Fruit fly (Drosophila melanogaster) whole organism, prepupa: ENCODE measurements around the gene CG10096.

Experiments used
- Blimp-1 ChIP-seq: fragments of 200-800 bp; sonication (Bioruptor generic); optimal IDR thresholded peaks from 3 replicates; lab custom pipeline; 2017; ENCODE audit warnings: missing biosample characterization, missing genetic modification characterization, mild to moderate bottlenecking, moderate library complexity, missing genetic modification reagents
- CG10631 ChIP-seq: fragments of 200-800 bp; sonication (Bioruptor generic); optimal IDR thresholded peaks from 2 replicates; lab custom pipeline; 2016; ENCODE audit warnings: missing biosample characterization, missing genetic modification characterization
- CG11762 ChIP-seq: fragments of 200-800 bp; sonication (Bioruptor generic); optimal IDR thresholded peaks from 3 replicates; lab custom pipeline; 2016; ENCODE audit warnings: missing biosample characterization, missing genetic modification characterization; ENCODE audit not compliant: insufficient read depth
- CG11902 ChIP-seq: fragments of 200-800 bp; sonication (Bioruptor generic); optimal IDR thresholded peaks from 3 replicates; lab custom pipeline; 2016; ENCODE audit warnings: missing biosample characterization, missing genetic modification characterization
- CG15336 ChIP-seq: fragments of 200-800 bp; sonication (Bioruptor generic); IDR thresholded peaks from 2 replicates; pipeline ENCODE4 v1.3.6; 2022; ENCODE audit warnings: missing biosample characterization, missing genetic modification characterization
- CG1621 ChIP-seq: fragments of 200-800 bp; sonication (Bioruptor generic); optimal IDR thresholded peaks from 3 replicates; lab custom pipeline; 2018; ENCODE audit warnings: missing biosample characterization, mild to moderate bottlenecking, missing genetic modification characterization
- CG16779 ChIP-seq: fragments of 200-800 bp; sonication (Bioruptor generic); optimal IDR thresholded peaks from 3 replicates; lab custom pipeline; 2017; ENCODE audit warnings: missing biosample characterization, mild to moderate bottlenecking, missing genetic modification characterization
- CG3032 ChIP-seq: fragments of 200-800 bp; optimal IDR thresholded peaks from 2 replicates; lab custom pipeline; 2019; ENCODE audit warnings: missing biosample characterization, mild to moderate bottlenecking, missing genetic modification characterization, moderate library complexity
- CG31627 ChIP-seq: fragments of 200-800 bp; sonication (Bioruptor generic); optimal IDR thresholded peaks from 3 replicates; lab custom pipeline; 2016; ENCODE audit warnings: missing biosample characterization, missing genetic modification characterization
- CG32006 ChIP-seq: fragments of 200-800 bp; sonication (Bioruptor generic); optimal IDR thresholded peaks from 3 replicates; lab custom pipeline; 2017; ENCODE audit warnings: missing biosample characterization, mild to moderate bottlenecking, missing genetic modification characterization
- CG34406 ChIP-seq: fragments of 200-800 bp; sonication (Bioruptor generic); optimal IDR thresholded peaks from 3 replicates; lab custom pipeline; 2016; ENCODE audit warnings: missing biosample characterization, missing genetic modification characterization
- CG4318 ChIP-seq: fragments of 200-800 bp; sonication (Bioruptor generic); optimal IDR thresholded peaks from 3 replicates; lab custom pipeline; 2017; ENCODE audit warnings: missing biosample characterization, mild to moderate bottlenecking, missing genetic modification characterization
- CG6276 ChIP-seq: fragments of 200-800 bp; sonication (Bioruptor generic); optimal IDR thresholded peaks from 2 replicates; lab custom pipeline; 2017; ENCODE audit warnings: missing biosample characterization, mild to moderate bottlenecking, missing genetic modification characterization
- CG6792 ChIP-seq: fragments of 200-800 bp; sonication (Bioruptor generic); optimal IDR thresholded peaks from 3 replicates; lab custom pipeline; 2016; ENCODE audit warnings: missing biosample characterization, missing genetic modification characterization
- CG6808 ChIP-seq: fragments of 200-800 bp; sonication (Bioruptor generic); optimal IDR thresholded peaks from 3 replicates; lab custom pipeline; 2017; ENCODE audit warnings: missing biosample characterization, missing genetic modification characterization, mild to moderate bottlenecking, moderate library complexity, missing genetic modification reagents
- CG6854 ChIP-seq: fragments of 200-800 bp; sonication (Bioruptor generic); optimal IDR thresholded peaks from 2 replicates; lab custom pipeline; 2017; ENCODE audit warnings: missing biosample characterization, mild to moderate bottlenecking, missing genetic modification characterization
- CG7368 ChIP-seq: fragments of 200-800 bp; sonication (Bioruptor generic); optimal IDR thresholded peaks from 3 replicates; lab custom pipeline; 2016; ENCODE audit warnings: missing biosample characterization, missing genetic modification characterization
- CG8119 ChIP-seq: fragments of 200-800 bp; sonication (Bioruptor generic); IDR thresholded peaks from 3 replicates; pipeline ENCODE4 v1.3.6; 2022; ENCODE audit warnings: missing biosample characterization, missing genetic modification characterization
- CG8319 ChIP-seq: fragments of 200-800 bp; sonication (Bioruptor generic); optimal IDR thresholded peaks from 3 replicates; lab custom pipeline; 2016; ENCODE audit warnings: missing biosample characterization, missing genetic modification characterization
- Eip75B ChIP-seq: fragments of 200-800 bp; sonication (Bioruptor generic); optimal IDR thresholded peaks from 3 replicates; lab custom pipeline; 2016; ENCODE audit warnings: missing biosample characterization, missing genetic modification characterization
- Eip78C ChIP-seq: fragments of 200-800 bp; sonication (Bioruptor generic); peaks from one replicate; lab custom pipeline; 2016; ENCODE audit warnings: missing biosample characterization, missing genetic modification characterization
- Ets21C ChIP-seq: fragments of 200-800 bp; sonication (Bioruptor generic); optimal IDR thresholded peaks from 3 replicates; lab custom pipeline; 2016; ENCODE audit warnings: missing biosample characterization, missing genetic modification characterization
- Ets96B ChIP-seq: fragments of 200-800 bp; optimal IDR thresholded peaks from 2 replicates; lab custom pipeline; 2019; ENCODE audit warnings: missing biosample characterization, mild to moderate bottlenecking, missing genetic modification characterization, moderate library complexity
- Hr4 ChIP-seq: fragments of 200-800 bp; sonication (Bioruptor generic); optimal IDR thresholded peaks from 3 replicates; lab custom pipeline; 2016; ENCODE audit warnings: missing biosample characterization, missing genetic modification characterization
- Lpt ChIP-seq: fragments of 200-800 bp; sonication (Bioruptor generic); optimal IDR thresholded peaks from 3 replicates; lab custom pipeline; 2016; ENCODE audit warnings: missing biosample characterization, missing genetic modification characterization
- Met ChIP-seq: fragments of 200-800 bp; sonication (Bioruptor generic); optimal IDR thresholded peaks from 3 replicates; lab custom pipeline; 2016; ENCODE audit warnings: missing biosample characterization, missing genetic modification characterization
- OdsH ChIP-seq: fragments of 200-800 bp; sonication (Bioruptor generic); optimal IDR thresholded peaks from 3 replicates; lab custom pipeline; 2016; ENCODE audit warnings: missing biosample characterization, missing genetic modification characterization
- Smox ChIP-seq: fragments of 200-800 bp; sonication (Bioruptor generic); optimal IDR thresholded peaks from 3 replicates; lab custom pipeline; 2016; ENCODE audit warnings: missing biosample characterization, missing genetic modification characterization
- Sox102F ChIP-seq: fragments of 200-800 bp; sonication (Bioruptor generic); optimal IDR thresholded peaks from 2 replicates; lab custom pipeline; 2016; ENCODE audit warnings: missing biosample characterization, mild to moderate bottlenecking, missing genetic modification characterization
- Sox15 ChIP-seq: fragments of 200-800 bp; sonication (Bioruptor generic); optimal IDR thresholded peaks from 3 replicates; lab custom pipeline; 2016; ENCODE audit warnings: missing biosample characterization, missing genetic modification characterization
- cyc ChIP-seq: fragments of 200-800 bp; sonication (Bioruptor generic); optimal IDR thresholded peaks from 3 replicates; lab custom pipeline; 2016; ENCODE audit warnings: missing biosample characterization, missing genetic modification characterization
- dsx ChIP-seq: fragments of 200-800 bp; optimal IDR thresholded peaks from 3 replicates; lab custom pipeline; 2019; ENCODE audit warnings: missing biosample characterization, mild to moderate bottlenecking, missing genetic modification characterization, moderate library complexity; ENCODE audit not compliant: poor library complexity, severe bottlenecking
- eg ChIP-seq: fragments of 200-800 bp; sonication (Bioruptor generic); IDR thresholded peaks from 3 replicates; pipeline ENCODE4 v1.3.6; 2022; ENCODE audit warnings: missing biosample characterization, missing genetic modification characterization
- esn ChIP-seq: fragments of 200-800 bp; sonication (Bioruptor generic); optimal IDR thresholded peaks from 2 replicates; lab custom pipeline; 2016; ENCODE audit warnings: missing biosample characterization, mild to moderate bottlenecking, missing genetic modification characterization, moderate library complexity
- fd85E ChIP-seq: fragments of 200-800 bp; sonication (Bioruptor generic); optimal IDR thresholded peaks from 3 replicates; lab custom pipeline; 2016; ENCODE audit warnings: missing biosample characterization, missing genetic modification characterization
- fkh ChIP-seq: fragments of 200-800 bp; sonication (Bioruptor generic); optimal IDR thresholded peaks from 3 replicates; lab custom pipeline; 2017; ENCODE audit warnings: missing biosample characterization, mild to moderate bottlenecking, missing genetic modification characterization, moderate library complexity
- net ChIP-seq: fragments of 200-800 bp; sonication (Bioruptor generic); optimal IDR thresholded peaks from 3 replicates; lab custom pipeline; 2016; ENCODE audit warnings: missing biosample characterization, missing genetic modification characterization
- pdm3 ChIP-seq: fragments of 200-800 bp; sonication (Bioruptor generic); optimal IDR thresholded peaks from 3 replicates; lab custom pipeline; 2016; ENCODE audit warnings: missing biosample characterization, missing genetic modification characterization
- spab ChIP-seq: fragments of 200-800 bp; sonication (Bioruptor generic); optimal IDR thresholded peaks from 2 replicates; lab custom pipeline; 2017; ENCODE audit warnings: missing biosample characterization, mild to moderate bottlenecking, missing genetic modification characterization, missing genetic modification reagents
- ss ChIP-seq, 2 experiments: fragments of 200-800 bp; sonication (Bioruptor generic); optimal IDR thresholded peaks; 2 replicates in 1 of 2; 3 replicates in 1 of 2; lab custom pipeline; 2017 to 2018; ENCODE audit warnings: mild to moderate bottlenecking in 2 of 2, missing biosample characterization in 2 of 2, missing genetic modification characterization in 2 of 2, moderate library complexity in 1 of 2
- svp ChIP-seq: fragments of 200-800 bp; sonication (Bioruptor generic); peaks from one replicate; lab custom pipeline; 2016; ENCODE audit warnings: missing biosample characterization, missing genetic modification characterization
- topi ChIP-seq: fragments of 200-800 bp; sonication (Bioruptor generic); optimal IDR thresholded peaks from 3 replicates; lab custom pipeline; 2016; ENCODE audit warnings: missing biosample characterization, missing genetic modification characterization
- vri ChIP-seq: fragments of 200-800 bp; sonication (Bioruptor generic); optimal IDR thresholded peaks from 3 replicates; lab custom pipeline; 2016; ENCODE audit warnings: missing biosample characterization, mild to moderate bottlenecking, missing genetic modification characterization

Gene CG10096

dm6 chr3R:12386965-12387364, 8.8 kb downstream of the CG10096 start, which contains the start of gene CG33098:
CG33098 (plus strand) TSS chr3R:12387188.
- TF ChIP-seq CG32006 (GFP tag; lab: Kevin White, UChicago) (no peak), CG8119 (GFP tag; lab: Robert Waterston, UW) (no peak), net (GFP tag; lab: Kevin White, UChicago) (no peak), Eip75B (GFP tag; lab: Kevin White, UChicago) (no peak), Hr4 (GFP tag; lab: Kevin White, UChicago) (no peak), CG31627 (GFP tag; lab: Kevin White, UChicago) (no peak), CG6808 (GFP tag; lab: Kevin White, UChicago) (no peak), CG16779 (no peak), Met (no peak), Ets96B (tag; lab: Kevin White, UChicago) (no peak), Smox (GFP tag; lab: Kevin White, UChicago) (no peak), CG4318 (GFP tag; lab: Kevin White, UChicago) (no peak), CG1621 (no peak), eg (no peak), fkh (GFP tag; lab: Kevin White, UChicago) (no peak), pdm3 (GFP tag; lab: Kevin White, UChicago) (no peak), Blimp-1 (GFP tag; lab: Kevin White, UChicago) (no peak), OdsH (no peak), vri (no peak), dsx (no peak)

dm6 chr3R:12385949-12386348, 9.8 kb downstream of the CG10096 start, which contains the start of gene Sol1:
Sol1 (plus strand) TSS chr3R:12386249.
- TF ChIP-seq CG15336 (GFP tag; lab: Robert Waterston, UW) (no peak), CG6792 (GFP tag; lab: Kevin White, UChicago) (no peak), cyc (GFP tag; lab: Kevin White, UChicago) (no peak), Sox15 (GFP tag; lab: Kevin White, UChicago) (no peak), CG10631 (GFP tag; lab: Kevin White, UChicago) (no peak), pdm3 (GFP tag; lab: Kevin White, UChicago) (no peak)

- TF ChIP-seq Lpt (GFP tag; lab: Kevin White, UChicago): peak; percentile 24
- TF ChIP-seq eg: 0 out of 3 replicates have a peak, but pooled peaks have one; percentile 18
- no peak for TF ChIP-seq CG6854
- TF ChIP-seq CG11902: no peak
- TF ChIP-seq CG4318 (GFP tag; lab: Kevin White, UChicago): no peak
Measured at dm6 chr3R:12384274-12384673, 11.5 kb downstream of the CG10096 start.

- TF ChIP-seq Sox102F (GFP tag; lab: Kevin White, UChicago) (no peak), Met (no peak), esn (no peak), svp (no peak), Lpt (GFP tag; lab: Kevin White, UChicago) (no peak), Eip78C (peak; percentile 71), fkh (GFP tag; lab: Kevin White, UChicago) (peak; percentile 73), Ets21C (GFP tag; lab: Kevin White, UChicago) (no peak), CG1621 (no peak)
Measured at dm6 chr3R:12383784-12384183, 12.0 kb downstream of the CG10096 start.

dm6 chr3R:12383036-12383435, 12.7 kb downstream of the CG10096 start, which contains the start of gene GstD11:
GstD11 (plus strand) TSS chr3R:12383336.
- TF ChIP-seq CG10631 (GFP tag; lab: Kevin White, UChicago) (no peak), CG1621 (no peak), spab (GFP tag; lab: Kevin White, UChicago) (no peak), CG11762 (GFP tag; lab: Kevin White, UChicago) (no peak), pdm3 (GFP tag; lab: Kevin White, UChicago) (no peak), topi (GFP tag; lab: Kevin White, UChicago) (no peak), Ets21C (GFP tag; lab: Kevin White, UChicago) (no peak), cyc (GFP tag; lab: Kevin White, UChicago) (no peak), fkh (GFP tag; lab: Kevin White, UChicago) (no peak), CG3032 (tag; lab: Kevin White, UChicago) (no peak), CG31627 (GFP tag; lab: Kevin White, UChicago) (no peak), CG8319 (GFP tag; lab: Kevin White, UChicago) (no peak), CG34406 (GFP tag; lab: Kevin White, UChicago) (no peak), net (GFP tag; lab: Kevin White, UChicago) (no peak), CG6276 (GFP tag; lab: Kevin White, UChicago) (no peak), Smox (GFP tag; lab: Kevin White, UChicago) (no peak), fd85E (no peak), CG7368 (GFP tag; lab: Kevin White, UChicago) (no peak), Blimp-1 (GFP tag; lab: Kevin White, UChicago) (no peak), ss (GFP tag; optimal IDR thresholded peaks at IDR 0.05; lab: Kevin White, UChicago) (no peak)
- TF ChIP-seq, all 60 proteins: peak for 0
